Worm (Caenorhabditis elegans): ENCODE measurements around the gene egl-1.

DNA sequence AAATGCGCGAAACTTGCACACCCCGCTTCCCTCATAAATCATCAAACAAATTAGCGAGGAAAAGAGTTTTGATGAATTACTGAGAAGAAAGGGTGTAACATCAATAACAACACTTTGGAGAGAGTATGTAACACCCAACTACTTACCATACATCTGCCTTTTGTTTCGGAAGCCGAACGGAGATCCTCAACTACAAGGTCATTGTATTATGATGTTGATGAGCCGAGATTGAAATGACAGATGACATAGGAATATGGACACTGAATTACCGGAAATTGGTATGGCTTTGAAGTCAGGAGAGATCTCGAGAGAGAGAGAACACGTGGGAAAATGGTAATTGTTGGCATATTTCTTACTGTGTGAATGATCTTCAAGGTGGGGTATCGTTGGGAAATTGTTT lies 6.1 kb downstream of the egl-1 start:
- TF ChIP-seq odd-2 (tag; optimal IDR thresholded peaks at IDR 0.05) (no peak), nhr-11 (tag; optimal IDR thresholded peaks at IDR 0.05) (no peak), unc-86 (tag; optimal IDR thresholded peaks at IDR 0.05) (no peak), ceh-31 (tag; optimal IDR thresholded peaks at IDR 0.05) (no peak), nfya-1 (tag; optimal IDR thresholded peaks at IDR 0.05) (no peak), F13H6.1 (tag; optimal IDR thresholded peaks at IDR 0.05) (no peak), tbx-7 (tag; optimal IDR thresholded peaks at IDR 0.05) (no peak), fkh-6 (tag; optimal IDR thresholded peaks at IDR 0.05) (no peak), nhr-232 (tag; optimal IDR thresholded peaks at IDR 0.05) (no peak), K09A11.1 (tag; optimal IDR thresholded peaks at IDR 0.05; ENCODE audit: insufficient read depth) (no peak), hlh-15 (tag; optimal IDR thresholded peaks at IDR 0.05) (no peak), ceh-34 (tag; optimal IDR thresholded peaks at IDR 0.05) (no peak), madf-2 (tag; optimal IDR thresholded peaks at IDR 0.05) (no peak)

Data from whole organism, late embryonic.